Worm (Caenorhabditis elegans) whole organism, L4 larva: ENCODE measurements around the gene F40G12.2.
"Not testable (repeated sequence)": the region's sequence is repeated elsewhere in the genome, so short reads cannot be mapped to it uniquely, and the experiment has no call there.

Experiments
- D1046.2 ChIP-seq: fragments of 200-800 bp; sonication (Bioruptor generic); IDR thresholded peaks from 2 replicates; pipeline ENCODE4 v1.3.6; 2022; ENCODE audit warnings: missing genetic modification characterization, missing compliant biosample characterization
- F26F4.8 ChIP-seq: fragments of 200-800 bp; sonication (Bioruptor generic); conservative IDR thresholded peaks from 2 replicates; pipeline ENCODE4 v1.3.6; 2022; ENCODE audit warnings: missing genetic modification characterization, missing compliant biosample characterization
- F44E2.7 ChIP-seq: fragments of 200-800 bp; sonication (Bioruptor generic); IDR thresholded peaks from 2 replicates; pipeline ENCODE4 v2.1.2; 2022; ENCODE audit warnings: missing genetic modification characterization, missing compliant biosample characterization
- T26A8.4 ChIP-seq: fragments of 200-800 bp; sonication (Bioruptor generic); IDR thresholded peaks from 2 replicates; pipeline ENCODE4 v1.3.6; 2022; ENCODE audit warnings: missing genetic modification characterization, missing compliant biosample characterization
- Y105C5A.15 ChIP-seq: fragments of 200-800 bp; sonication (Bioruptor generic); IDR thresholded peaks from 2 replicates; pipeline ENCODE4 v1.3.6; 2022; ENCODE audit warnings: missing genetic modification characterization, missing compliant biosample characterization
- Y48G9A.11 ChIP-seq: fragments of 200-800 bp; sonication (Bioruptor generic); IDR thresholded peaks from 2 replicates; pipeline ENCODE4 v1.3.6; 2022; ENCODE audit warnings: missing genetic modification reagents, missing genetic modification characterization, missing compliant biosample characterization
- Y5F2A.4 ChIP-seq: fragments of 200-800 bp; sonication (Bioruptor generic); optimal IDR thresholded peaks from 2 replicates; lab custom pipeline; 2018; ENCODE audit warnings: mild to moderate bottlenecking, missing genetic modification characterization, missing compliant biosample characterization
- ZK546.5 ChIP-seq, 2 experiments: sonication (generic microtip); optimal IDR thresholded peaks; 2 replicates each; lab custom pipeline; 2017; ENCODE audit warnings: missing biosample characterization in 2 of 2, missing genetic modification characterization in 2 of 2
- aha-1 ChIP-seq: fragments of 150-350 bp; peaks from one replicate; lab custom pipeline; 2014; ENCODE audit warnings: missing biosample characterization, missing genetic modification characterization
- arid-1 ChIP-seq: fragments of 200-800 bp; sonication (Bioruptor generic); conservative IDR thresholded peaks from 2 replicates; pipeline ENCODE4 v1.3.6; 2022; ENCODE audit warnings: missing genetic modification reagents, missing genetic modification characterization, missing compliant biosample characterization
- ceh-20 ChIP-seq: fragments of 200-800 bp; sonication (Bioruptor generic); IDR thresholded peaks from 2 replicates; pipeline ENCODE4 v1.3.6; 2022; ENCODE audit warnings: missing genetic modification reagents, missing genetic modification characterization, missing compliant biosample characterization
- ceh-44 ChIP-seq: fragments of 200-800 bp; sonication (Bioruptor generic); IDR thresholded peaks from 2 replicates; pipeline ENCODE4 v1.3.6; 2022; ENCODE audit warnings: missing genetic modification reagents, missing genetic modification characterization, missing compliant biosample characterization
- ctbp-1 ChIP-seq: fragments of 200-800 bp; sonication (Bioruptor generic); IDR thresholded peaks from 2 replicates; pipeline ENCODE4 v1.3.6; 2022; ENCODE audit warnings: missing genetic modification reagents, missing genetic modification characterization, missing compliant biosample characterization
- daf-12 ChIP-seq: fragments of 150-350 bp; optimal IDR thresholded peaks from 2 replicates; lab custom pipeline; 2014; ENCODE audit warnings: missing biosample characterization, missing genetic modification reagents, missing genetic modification characterization
- daf-19 ChIP-seq: fragments of 200-800 bp; sonication (Bioruptor generic); conservative IDR thresholded peaks from 2 replicates; pipeline ENCODE4 v1.3.6; 2022; ENCODE audit warnings: missing genetic modification characterization, missing compliant biosample characterization
- daf-8 ChIP-seq: fragments of 200-800 bp; sonication (Bioruptor generic); IDR thresholded peaks from 2 replicates; pipeline ENCODE4 v1.3.6; 2022; ENCODE audit warnings: missing genetic modification characterization, missing compliant biosample characterization
- dmd-6 ChIP-seq: fragments of 200-800 bp; sonication (Bioruptor generic); IDR thresholded peaks from 2 replicates; pipeline ENCODE4 v1.3.6; 2022; ENCODE audit warnings: missing genetic modification reagents, missing genetic modification characterization, missing compliant biosample characterization
- dmd-8 ChIP-seq: fragments of 200-800 bp; sonication (Bioruptor generic); IDR thresholded peaks from 2 replicates; pipeline ENCODE4 v1.3.6; 2022; ENCODE audit warnings: missing genetic modification characterization, missing compliant biosample characterization
- egl-43 ChIP-seq: fragments of 200-800 bp; sonication (Bioruptor generic); IDR thresholded peaks from 2 replicates; pipeline ENCODE4 v1.3.6; 2022; ENCODE audit warnings: missing genetic modification reagents, missing genetic modification characterization, missing compliant biosample characterization
- hlh-30 ChIP-seq: sonication (generic microtip); optimal IDR thresholded peaks from 2 replicates; lab custom pipeline; 2017; ENCODE audit warnings: antibody characterized with exemption, mild to moderate bottlenecking, missing genetic modification characterization, missing compliant biosample characterization; ENCODE audit not compliant: insufficient read depth
- hmg-1.1 ChIP-seq: fragments of 200-800 bp; sonication (Bioruptor generic); IDR thresholded peaks from 2 replicates; pipeline ENCODE4 v1.3.6; 2022; ENCODE audit warnings: missing genetic modification reagents, missing genetic modification characterization, missing compliant biosample characterization
- jun-1 ChIP-seq: fragments of 150-350 bp; optimal IDR thresholded peaks from 2 replicates; lab custom pipeline; 2014; ENCODE audit warnings: missing biosample characterization, missing genetic modification reagents, missing genetic modification characterization
- lim-7 ChIP-seq: fragments of 200-800 bp; sonication (Bioruptor generic); IDR thresholded peaks from 2 replicates; pipeline ENCODE4 v1.3.6; 2022; ENCODE audit warnings: missing genetic modification characterization, missing compliant biosample characterization
- lin-38 ChIP-seq: fragments of 200-800 bp; sonication (Bioruptor generic); IDR thresholded peaks from 2 replicates; pipeline ENCODE4 v1.3.6; 2022; ENCODE audit warnings: missing genetic modification reagents, missing genetic modification characterization, missing compliant biosample characterization
- madf-5 ChIP-seq, 2 experiments: fragments of 200-800 bp; sonication (Bioruptor generic); IDR thresholded peaks; 2 replicates each; pipeline ENCODE4 v1.3.6; 2022; ENCODE audit warnings: missing compliant biosample characterization in 2 of 2, missing genetic modification characterization in 2 of 2
- madf-9 ChIP-seq: fragments of 200-800 bp; sonication (Bioruptor generic); conservative IDR thresholded peaks from 2 replicates; pipeline ENCODE4 v1.3.6; 2022; ENCODE audit warnings: missing genetic modification reagents, missing genetic modification characterization, missing compliant biosample characterization
- mdl-1 ChIP-seq, 2 experiments: fragments of 150-350 bp in 1 of 2; sonication (generic microtip) in 1 of 2; optimal IDR thresholded peaks; 2 replicates each; lab custom pipeline; 2014 to 2017; ENCODE audit warnings: missing biosample characterization in 2 of 2, missing genetic modification characterization in 2 of 2
- mdt-29 ChIP-seq: fragments of 200-800 bp; sonication (Bioruptor generic); IDR thresholded peaks from 2 replicates; pipeline ENCODE4 v1.3.6; 2022; ENCODE audit warnings: missing genetic modification reagents, missing genetic modification characterization, missing compliant biosample characterization
- mxl-2 ChIP-seq: fragments of 200-800 bp; sonication (Bioruptor generic); conservative IDR thresholded peaks from 2 replicates; pipeline ENCODE4 v1.3.6; 2022; ENCODE audit warnings: missing genetic modification reagents, missing genetic modification characterization, missing compliant biosample characterization
- mxl-3 ChIP-seq: fragments of 200-800 bp; sonication (Bioruptor generic); optimal IDR thresholded peaks from 2 replicates; lab custom pipeline; 2018; ENCODE audit warnings: mild to moderate bottlenecking, missing genetic modification characterization, missing compliant biosample characterization
- nhr-11 ChIP-seq: fragments of 150-350 bp; optimal IDR thresholded peaks from 2 replicates; lab custom pipeline; 2014; ENCODE audit warnings: missing biosample characterization, missing genetic modification characterization
- nhr-41 ChIP-seq: fragments of 200-800 bp; sonication (Bioruptor generic); IDR thresholded peaks from 2 replicates; pipeline ENCODE4 v1.3.6; 2022; ENCODE audit warnings: missing genetic modification reagents, missing genetic modification characterization, missing compliant biosample characterization
- nhr-42 ChIP-seq: fragments of 200-800 bp; sonication (Bioruptor generic); IDR thresholded peaks from 2 replicates; pipeline ENCODE4 v1.3.6; 2022; ENCODE audit warnings: missing genetic modification characterization, missing compliant biosample characterization
- nhr-77 ChIP-seq: fragments of 150-350 bp; optimal IDR thresholded peaks from 2 replicates; lab custom pipeline; 2014; ENCODE audit warnings: missing biosample characterization, missing genetic modification characterization
- pha-4 ChIP-seq, 2 experiments: fragments of 150-350 bp in 1 of 2; fragments of 200-800 bp in 1 of 2; sonication (Bioruptor generic) in 1 of 2; IDR thresholded peaks in 1 of 2; optimal IDR thresholded peaks in 1 of 2; 2 replicates each; pipeline versions ENCODE4 v1.3.6 to Lab custom; 2014 to 2022; ENCODE audit warnings: missing genetic modification characterization in 2 of 2, missing genetic modification reagents in 2 of 2, missing biosample characterization in 1 of 2, missing compliant biosample characterization in 1 of 2
- php-3 ChIP-seq: fragments of 200-800 bp; sonication (Bioruptor generic); IDR thresholded peaks from 2 replicates; pipeline ENCODE4 v1.3.6; 2022; ENCODE audit warnings: missing genetic modification reagents, missing genetic modification characterization, missing compliant biosample characterization
- saeg-2 ChIP-seq: fragments of 200-800 bp; sonication (Bioruptor generic); IDR thresholded peaks from 2 replicates; pipeline ENCODE4 v1.3.6; 2022; ENCODE audit warnings: missing genetic modification reagents, missing genetic modification characterization, missing compliant biosample characterization
- set-16 ChIP-seq: fragments of 200-800 bp; sonication (Bioruptor generic); IDR thresholded peaks from 2 replicates; pipeline ENCODE4 v1.3.6; 2022; ENCODE audit warnings: missing genetic modification reagents, missing genetic modification characterization, missing compliant biosample characterization
- snpc-1.2 ChIP-seq: fragments of 200-800 bp; sonication (Bioruptor generic); IDR thresholded peaks from 2 replicates; pipeline ENCODE4 v1.3.6; 2022; ENCODE audit warnings: missing genetic modification reagents, missing genetic modification characterization, missing compliant biosample characterization
- spr-1 ChIP-seq: sonication (generic microtip); optimal IDR thresholded peaks from 2 replicates; lab custom pipeline; 2016; ENCODE audit warnings: mild to moderate bottlenecking, missing genetic modification characterization, missing compliant biosample characterization
- spr-3 ChIP-seq: fragments of 200-800 bp; sonication (Bioruptor generic); optimal IDR thresholded peaks from 2 replicates; lab custom pipeline; 2018; ENCODE audit warnings: mild to moderate bottlenecking, missing genetic modification characterization, missing compliant biosample characterization
- tra-1 ChIP-seq: fragments of 200-800 bp; sonication (Bioruptor generic); IDR thresholded peaks from 2 replicates; pipeline ENCODE4 v1.3.6; 2022; ENCODE audit warnings: missing genetic modification reagents, missing genetic modification characterization, missing compliant biosample characterization
- vab-7 ChIP-seq: fragments of 200-800 bp; sonication (Bioruptor generic); IDR thresholded peaks from 2 replicates; pipeline ENCODE4 v1.3.6; 2022; ENCODE audit warnings: missing genetic modification reagents, missing genetic modification characterization, missing compliant biosample characterization
- zag-1 ChIP-seq: fragments of 150-350 bp; optimal IDR thresholded peaks from 2 replicates; lab custom pipeline; 2014; ENCODE audit warnings: missing biosample characterization, missing genetic modification characterization

The F40G12.2 gene

ce11 chrV:14240694-14241201 is 20.0 kb downstream of the F40G12.2 start, which contains the start of gene K02E11.10:
K02E11.10 (minus strand) TSS chrV:14241151.
- TF ChIP-seq mxl-3 (no peak), F26F4.8 (GFP tag; lab: Robert Waterston, UW) (no peak; the same call in 1 of the 2 replicates), jun-1 (tag; lab: Kevin White, UChicago) (no peak), nhr-11 (tag; lab: Kevin White, UChicago) (no peak), madf-5 (GFP tag; IDR thresholded peaks at IDR 0.05; lab: Robert Waterston, UW) (0 out of 4 replicates have a peak, but pooled peaks of 1 of the 2 experiments have one; percentile 40), aha-1 (tag; lab: Kevin White, UChicago) (peak; percentile 56), arid-1 (GFP tag; lab: Robert Waterston, UW) (no peak), daf-19 (no peak), mdl-1 (tag; optimal IDR thresholded peaks at IDR 0.05; lab: Kevin White, UChicago) (no peak), spr-1 (tag; lab: Kevin White, UChicago) (peak; percentile 9), Y5F2A.4 (GFP tag; lab: Kevin White, UChicago) (no peak), hmg-1.1 (no peak), set-16 (GFP tag; lab: Robert Waterston, UW) (peak; percentile 97), ZK546.5 (tag; optimal IDR thresholded peaks at IDR 0.05; lab: Kevin White, UChicago) (no peak), zag-1 (tag; lab: Kevin White, UChicago) (no peak), daf-12 (tag; lab: Kevin White, UChicago) (no peak), hlh-30 (tag; lab: Kevin White, UChicago) (no peak), nhr-77 (tag; lab: Kevin White, UChicago) (no peak), spr-3 (no peak)
- TF ChIP-seq, all 104 proteins: peak for 4

- TF ChIP-seq daf-8 = 0 out of 2 replicates have a peak, but pooled peaks have one; percentile 33
- 0 out of 2 replicates have a peak, but pooled peaks have one; percentile 40 for TF ChIP-seq mxl-2 (GFP tag; lab: Robert Waterston, UW)
- TF ChIP-seq madf-9 = peak; percentile 59; the same call in 1 of the 2 replicates
- TF ChIP-seq mdt-29 (GFP tag; lab: Robert Waterston, UW) = peak; percentile 56; the same call in 1 of the 2 replicates
- TF ChIP-seq ctbp-1 (GFP tag; lab: Robert Waterston, UW) = peak; percentile 78
- peak; percentile 89 for TF ChIP-seq lim-7 (GFP tag; lab: Robert Waterston, UW)
- peak; percentile 53; the same call in 1 of the 2 replicates for TF ChIP-seq php-3 (GFP tag; lab: Robert Waterston, UW)
- TF ChIP-seq F26F4.8 (GFP tag; lab: Robert Waterston, UW) = peak; percentile 92
- 0 out of 2 replicates have a peak, but pooled peaks have one; percentile 46 for TF ChIP-seq saeg-2 (GFP tag; lab: Robert Waterston, UW)
- TF ChIP-seq set-16 (GFP tag; lab: Robert Waterston, UW) = peak; percentile 56
- TF ChIP-seq nhr-42 (GFP tag; lab: Robert Waterston, UW) = 0 out of 2 replicates have a peak, but pooled peaks have one; percentile 65
- TF ChIP-seq egl-43 (GFP tag; lab: Robert Waterston, UW) = peak; percentile 93
- TF ChIP-seq Y48G9A.11 (GFP tag; lab: Robert Waterston, UW) = peak; percentile 81
- peak; percentile 82 for TF ChIP-seq lin-38 (GFP tag; lab: Robert Waterston, UW)
- TF ChIP-seq D1046.2 (GFP tag; lab: Robert Waterston, UW) = peak; percentile 86; the same call in 1 of the 2 replicates
- TF ChIP-seq dmd-8 (GFP tag; lab: Robert Waterston, UW) = peak; percentile 78
- peak; percentile 64 for TF ChIP-seq vab-7 (GFP tag; lab: Robert Waterston, UW)
- 0 out of 2 replicates have a peak, but pooled peaks have one; percentile 35 for TF ChIP-seq dmd-6 (GFP tag; lab: Robert Waterston, UW)
- peak; percentile 72 for TF ChIP-seq arid-1 (GFP tag; lab: Robert Waterston, UW)
- TF ChIP-seq F44E2.7 (GFP tag; lab: Robert Waterston, UW) = peak; percentile 59; the same call in 1 of the 2 replicates
- peak; percentile 75 for TF ChIP-seq pha-4 (GFP tag; IDR thresholded peaks at IDR 0.05; lab: Robert Waterston, UW)
- not testable (repeated sequence) for TF ChIP-seq pha-4 (tag; optimal IDR thresholded peaks at IDR 0.05; lab: Kevin White, UChicago)
- peak; percentile 64; the same call in 1 of the 2 replicates for TF ChIP-seq ceh-44 (GFP tag; lab: Robert Waterston, UW)
- TF ChIP-seq madf-5 (GFP tag; IDR thresholded peaks at IDR 0.05; lab: Robert Waterston, UW) = peak; percentile 33 to 77; a peak in 2 of 4 replicates
- TF ChIP-seq tra-1 (GFP tag; lab: Robert Waterston, UW) = peak; percentile 49; the same call in 1 of the 2 replicates
- peak; percentile 26; the same call in 1 of the 2 replicates for TF ChIP-seq nhr-41
- TF ChIP-seq snpc-1.2 (GFP tag; lab: Robert Waterston, UW) = peak; percentile 84
- 0 out of 2 replicates have a peak, but pooled peaks have one; percentile 28 for TF ChIP-seq ceh-20 (GFP tag; lab: Robert Waterston, UW)
- TF ChIP-seq hmg-1.1 = peak; percentile 24; the same call in 1 of the 2 replicates
- TF ChIP-seq T26A8.4 (GFP tag; lab: Robert Waterston, UW) = peak; percentile 52; the same call in 1 of the 2 replicates
- 0 out of 2 replicates have a peak, but pooled peaks have one; percentile 47 for TF ChIP-seq Y105C5A.15 (GFP tag; lab: Robert Waterston, UW)
- TF ChIP-seq, all 104 proteins: peak for 30; not testable (repeated sequence) for 74
Observed at ce11 chrV:14237447-14237846, 23.3 kb downstream of the F40G12.2 start.
